Worm (Caenorhabditis elegans) whole organism, L4 larva: ENCODE results near the gene srw-16.

Source experiments
- nhr-28 ChIP-seq: fragments of 150-350 bp; optimal IDR thresholded peaks from 2 replicates; lab custom pipeline; 2014; ENCODE audit warnings: missing biosample characterization, missing genetic modification characterization
- snpc-1.2 ChIP-seq: fragments of 200-800 bp; sonication (Bioruptor generic); IDR thresholded peaks from 2 replicates; pipeline ENCODE4 v1.3.6; 2022; ENCODE audit warnings: missing genetic modification reagents, missing genetic modification characterization, missing compliant biosample characterization
- unc-130 ChIP-seq: sonication (generic microtip); optimal IDR thresholded peaks from 2 replicates; lab custom pipeline; 2016; ENCODE audit warnings: missing genetic modification reagents, missing genetic modification characterization, missing compliant biosample characterization
- unc-39 ChIP-seq: sonication (generic microtip); optimal IDR thresholded peaks from 2 replicates; lab custom pipeline; 2017; ENCODE audit warnings: missing biosample characterization, missing genetic modification characterization
- ztf-11 ChIP-seq: fragments of 150-350 bp; optimal IDR thresholded peaks from 2 replicates; lab custom pipeline; 2014; ENCODE audit warnings: missing biosample characterization, missing genetic modification characterization

DNA sequence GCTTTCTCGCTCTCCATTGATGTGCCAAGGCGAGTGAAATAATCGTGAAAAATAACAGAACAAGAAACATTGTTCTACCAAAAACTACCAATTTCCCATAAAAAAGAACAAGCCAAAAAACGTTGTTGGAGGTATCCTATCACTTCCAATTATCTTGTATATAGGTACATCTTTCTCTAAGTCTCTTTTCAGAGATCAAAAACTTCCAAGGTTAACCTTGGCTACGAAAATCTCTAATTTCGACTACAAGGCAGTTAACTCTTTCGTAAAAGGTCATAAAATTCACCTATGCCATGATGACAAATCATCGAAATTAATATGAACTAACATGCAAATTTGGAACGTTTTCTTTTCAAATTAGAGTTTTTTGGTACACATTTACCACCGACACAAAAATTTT, 13.2 kb upstream of the srw-16 start, which contains the start of gene cyp-34A1:
- TF ChIP-seq unc-130 (GFP tag; lab: Kevin White, UChicago) (no peak), nhr-28 (tag; lab: Kevin White, UChicago) (no peak), snpc-1.2 (GFP tag; lab: Robert Waterston, UW) (no peak), unc-39 (tag; lab: Kevin White, UChicago) (no peak), ztf-11 (no peak)
